Fruit fly (Drosophila melanogaster) whole organism, embryonic: ENCODE data around the gene ago.

Experiments
- Blimp-1 ChIP-seq: fragments of 200-800 bp; sonication (Bioruptor generic); optimal IDR thresholded peaks from 3 replicates; lab custom pipeline; 2018; ENCODE audit warnings: missing biosample characterization, missing genetic modification characterization, mild to moderate bottlenecking, moderate library complexity, missing genetic modification reagents
- CG10462 ChIP-seq: fragments of 200-800 bp; sonication (Bioruptor generic); optimal IDR thresholded peaks from 2 replicates; lab custom pipeline; 2016; ENCODE audit warnings: missing biosample characterization, missing genetic modification characterization
- CG11398 ChIP-seq: fragments of 200-800 bp; sonication (Bioruptor generic); optimal IDR thresholded peaks from 2 replicates; lab custom pipeline; 2016; ENCODE audit warnings: missing biosample characterization, missing genetic modification characterization
- CG12104 ChIP-seq: fragments of 200-800 bp; sonication (Bioruptor generic); optimal IDR thresholded peaks from 3 replicates; lab custom pipeline; 2016; ENCODE audit warnings: missing biosample characterization, missing genetic modification characterization
- CG15479 ChIP-seq: fragments of 200-800 bp; sonication (Bioruptor generic); optimal IDR thresholded peaks from 3 replicates; lab custom pipeline; 2019; ENCODE audit warnings: missing biosample characterization, mild to moderate bottlenecking, missing genetic modification characterization, moderate library complexity
- CG1603 ChIP-seq: fragments of 200-800 bp; sonication (Bioruptor generic); optimal IDR thresholded peaks from 2 replicates; lab custom pipeline; 2019; ENCODE audit warnings: missing biosample characterization, mild to moderate bottlenecking, missing genetic modification characterization, moderate library complexity
- CG2120 ChIP-seq: fragments of 200-800 bp; sonication (Bioruptor generic); optimal IDR thresholded peaks from 3 replicates; lab custom pipeline; 2016; ENCODE audit warnings: missing biosample characterization, missing genetic modification characterization
- CG3163 ChIP-seq: fragments of 200-800 bp; sonication (Bioruptor generic); optimal IDR thresholded peaks from 3 replicates; lab custom pipeline; 2016; ENCODE audit warnings: missing biosample characterization, missing genetic modification characterization
- CG6791 ChIP-seq: fragments of 200-800 bp; sonication (Bioruptor generic); IDR thresholded peaks from 3 replicates; pipeline ENCODE4 v1.3.6; 2022; ENCODE audit warnings: missing biosample characterization, missing genetic modification characterization; ENCODE audit not compliant: partially characterized antibody
- CG7928 ChIP-seq: fragments of 200-800 bp; sonication (Bioruptor generic); optimal IDR thresholded peaks from 2 replicates; lab custom pipeline; 2017; ENCODE audit warnings: missing biosample characterization, mild to moderate bottlenecking, missing genetic modification characterization
- Chrac-16 ChIP-seq: fragments of 200-800 bp; sonication (Bioruptor generic); optimal IDR thresholded peaks from 3 replicates; lab custom pipeline; 2016; ENCODE audit warnings: missing biosample characterization, missing genetic modification characterization
- CkIIα-i1 ChIP-seq: fragments of 200-800 bp; sonication (Bioruptor generic); IDR thresholded peaks from 2 replicates; pipeline ENCODE4 v1.3.6; 2022; ENCODE audit warnings: missing biosample characterization, missing genetic modification characterization
- CoRest ChIP-seq: fragments of 200-800 bp; sonication (Bioruptor generic); optimal IDR thresholded peaks from 3 replicates; lab custom pipeline; 2018; ENCODE audit warnings: missing biosample characterization, mild to moderate bottlenecking, missing genetic modification characterization, moderate library complexity
- Dll ChIP-seq: fragments of 200-800 bp; sonication (Bioruptor generic); IDR thresholded peaks from 4 replicates; pipeline ENCODE4 v1.3.6; 2022; ENCODE audit warnings: missing biosample characterization, missing genetic modification characterization; ENCODE audit not compliant: partially characterized antibody
- Dp ChIP-seq: fragments of 200-800 bp; sonication (Bioruptor generic); optimal IDR thresholded peaks from 2 replicates; lab custom pipeline; 2018; ENCODE audit warnings: missing biosample characterization, mild to moderate bottlenecking, missing genetic modification characterization, moderate library complexity
- Ets65A ChIP-seq: fragments of 200-800 bp; sonication (Bioruptor generic); peaks from one replicate; lab custom pipeline; 2016; ENCODE audit warnings: missing biosample characterization, missing genetic modification characterization
- Fer1 ChIP-seq: fragments of 200-800 bp; sonication (Bioruptor generic); optimal IDR thresholded peaks from 2 replicates; lab custom pipeline; 2017; ENCODE audit warnings: missing biosample characterization, mild to moderate bottlenecking, missing genetic modification characterization
- HLHmδ ChIP-seq: fragments of 200-800 bp; sonication (Bioruptor generic); optimal IDR thresholded peaks from 2 replicates; lab custom pipeline; 2018; ENCODE audit warnings: missing biosample characterization, mild to moderate bottlenecking, missing genetic modification characterization, moderate library complexity
- Hey ChIP-seq: fragments of 200-800 bp; sonication (Bioruptor generic); optimal IDR thresholded peaks from 3 replicates; lab custom pipeline; 2018; ENCODE audit warnings: missing biosample characterization, mild to moderate bottlenecking, missing genetic modification characterization
- Jarid2 ChIP-seq: fragments of 200-800 bp; sonication (Bioruptor generic); optimal IDR thresholded peaks from 3 replicates; lab custom pipeline; 2017; ENCODE audit warnings: mild to moderate bottlenecking, missing biosample characterization, missing genetic modification reagents, missing genetic modification characterization
- Mad ChIP-seq: fragments of 200-800 bp; sonication (Bioruptor generic); optimal IDR thresholded peaks from 2 replicates; lab custom pipeline; 2016; ENCODE audit warnings: missing biosample characterization, missing genetic modification characterization
- Myb ChIP-seq: fragments of 200-800 bp; sonication (Bioruptor generic); optimal IDR thresholded peaks from 2 replicates; lab custom pipeline; 2016; ENCODE audit warnings: missing biosample characterization, missing genetic modification characterization
- Opbp ChIP-seq: fragments of 200-800 bp; sonication (Bioruptor generic); IDR thresholded peaks from 3 replicates; pipeline ENCODE4 v1.3.6; 2022; ENCODE audit warnings: missing biosample characterization, missing genetic modification characterization; ENCODE audit not compliant: partially characterized antibody
- Poxn ChIP-seq: fragments of 200-800 bp; sonication (Bioruptor generic); IDR thresholded peaks from 2 replicates; pipeline ENCODE4 v1.3.6; 2022; ENCODE audit warnings: missing biosample characterization, missing genetic modification characterization
- Ptx1 ChIP-seq: fragments of 200-800 bp; sonication (Bioruptor generic); IDR thresholded peaks from 2 replicates; pipeline ENCODE4 v1.3.6; 2022; ENCODE audit warnings: missing biosample characterization, missing genetic modification characterization
- Rx ChIP-seq: fragments of 200-800 bp; sonication (Bioruptor generic); IDR thresholded peaks from 2 replicates; pipeline ENCODE4 v1.3.6; 2022; ENCODE audit warnings: missing biosample characterization, missing genetic modification characterization
- TFAM ChIP-seq: fragments of 200-800 bp; sonication (Bioruptor generic); optimal IDR thresholded peaks from 2 replicates; lab custom pipeline; 2017; ENCODE audit warnings: missing biosample characterization, missing genetic modification characterization, inconsistent platforms
- Trl ChIP-seq, 3 experiments: fragments of >200 bp in 2 of 3; fragments of 200-800 bp in 1 of 3; sonication (Bioruptor generic) in 1 of 3; optimal IDR thresholded peaks; 2 replicates in 1 of 3; 3 replicates in 2 of 3; lab custom pipeline; 2016 to 2017; ENCODE audit warnings: missing biosample characterization in 1 of 3, missing genetic modification characterization in 1 of 3
- Xrp1 ChIP-seq: fragments of 200-800 bp; sonication (Bioruptor generic); IDR thresholded peaks from 2 replicates; pipeline ENCODE4 v1.3.6; 2022; ENCODE audit warnings: missing biosample characterization, missing genetic modification characterization
- abd-A ChIP-seq: fragments of 200-800 bp; sonication (Bioruptor generic); optimal IDR thresholded peaks from 3 replicates; lab custom pipeline; 2019; ENCODE audit warnings: missing biosample characterization, mild to moderate bottlenecking, missing genetic modification characterization, moderate library complexity
- ara ChIP-seq: fragments of 200-800 bp; sonication (Bioruptor generic); IDR thresholded peaks from 2 replicates; pipeline ENCODE4 v1.3.6; 2022; ENCODE audit warnings: missing biosample characterization, missing genetic modification characterization
- bbx ChIP-seq: fragments of 200-800 bp; sonication (Bioruptor generic); IDR thresholded peaks from 2 replicates; pipeline ENCODE4 v1.3.6; 2022; ENCODE audit warnings: missing biosample characterization, missing genetic modification characterization; ENCODE audit not compliant: partially characterized antibody
- chm ChIP-seq: fragments of 200-800 bp; sonication (Bioruptor generic); IDR thresholded peaks from 2 replicates; pipeline ENCODE4 v1.3.6; 2022; ENCODE audit warnings: missing biosample characterization, missing genetic modification characterization
- ci ChIP-seq: fragments of 200-800 bp; sonication (Bioruptor generic); IDR thresholded peaks from 3 replicates; pipeline ENCODE4 v1.3.6; 2022; ENCODE audit warnings: missing biosample characterization, missing genetic modification characterization
- danr ChIP-seq: fragments of 200-800 bp; sonication (Bioruptor generic); IDR thresholded peaks from 2 replicates; pipeline ENCODE4 v1.3.6; 2022; ENCODE audit warnings: missing biosample characterization, missing genetic modification characterization
- eve ChIP-seq, 2 experiments: fragments of >200 bp; optimal IDR thresholded peaks; 2 replicates each; lab custom pipeline; 2017; ENCODE audit warnings: missing biosample characterization in 2 of 2, missing genetic modification characterization in 2 of 2
- fd96Cb ChIP-seq: fragments of 200-800 bp; sonication (Bioruptor generic); optimal IDR thresholded peaks from 2 replicates; lab custom pipeline; 2018; ENCODE audit warnings: missing biosample characterization, mild to moderate bottlenecking, missing genetic modification characterization, moderate library complexity
- gsb ChIP-seq: fragments of 200-800 bp; sonication (Bioruptor generic); IDR thresholded peaks from 2 replicates; pipeline ENCODE4 v1.3.6; 2022; ENCODE audit warnings: missing biosample characterization, missing genetic modification characterization
- gsb-n ChIP-seq: fragments of 200-800 bp; sonication (Bioruptor generic); optimal IDR thresholded peaks from 3 replicates; lab custom pipeline; 2018; ENCODE audit warnings: missing biosample characterization, mild to moderate bottlenecking, missing genetic modification characterization
- inv ChIP-seq: fragments of 200-800 bp; sonication (Bioruptor generic); IDR thresholded peaks from 2 replicates; pipeline ENCODE4 v1.3.6; 2022; ENCODE audit warnings: missing biosample characterization, missing genetic modification characterization; ENCODE audit not compliant: partially characterized antibody
- kah ChIP-seq: fragments of 200-800 bp; sonication (Bioruptor generic); optimal IDR thresholded peaks from 2 replicates; lab custom pipeline; 2018; ENCODE audit warnings: missing biosample characterization, mild to moderate bottlenecking, missing genetic modification characterization
- knrl ChIP-seq: fragments of 200-800 bp; sonication (Bioruptor generic); IDR thresholded peaks from 3 replicates; pipeline ENCODE4 v1.3.6; 2022; ENCODE audit warnings: missing biosample characterization, missing genetic modification characterization; ENCODE audit not compliant: partially characterized antibody
- lbe ChIP-seq: fragments of 200-800 bp; sonication (Bioruptor generic); optimal IDR thresholded peaks from 2 replicates; lab custom pipeline; 2016; ENCODE audit warnings: missing biosample characterization, mild to moderate bottlenecking, missing genetic modification characterization
- oc ChIP-seq: fragments of 200-800 bp; sonication (Bioruptor generic); optimal IDR thresholded peaks from 2 replicates; lab custom pipeline; 2018; ENCODE audit warnings: missing biosample characterization, mild to moderate bottlenecking, missing genetic modification characterization, moderate library complexity
- sens ChIP-seq: fragments of 200-800 bp; sonication (Bioruptor generic); peaks from one replicate; lab custom pipeline; 2016; ENCODE audit warnings: missing biosample characterization, missing genetic modification characterization
- so ChIP-seq: fragments of 200-800 bp; sonication (Bioruptor generic); IDR thresholded peaks from 3 replicates; pipeline ENCODE4 v1.3.6; 2022; ENCODE audit warnings: missing biosample characterization, missing genetic modification characterization
- sug ChIP-seq: fragments of 200-800 bp; optimal IDR thresholded peaks from 2 replicates; lab custom pipeline; 2019; ENCODE audit warnings: missing biosample characterization, mild to moderate bottlenecking, missing genetic modification characterization, moderate library complexity
- vvl ChIP-seq: fragments of 200-800 bp; sonication (Bioruptor generic); IDR thresholded peaks from 2 replicates; pipeline ENCODE4 v1.3.6; 2022; ENCODE audit warnings: missing biosample characterization, missing genetic modification characterization
- zfh1 ChIP-seq: fragments of 200-800 bp; sonication (Bioruptor generic); IDR thresholded peaks from 3 replicates; pipeline ENCODE4 v1.3.6; 2022; ENCODE audit warnings: missing biosample characterization, missing genetic modification characterization

Gene ago

dm6 chr3L:4263502-4263901 lies 9.4 kb upstream of the ago start, which contains the start of gene CG1273:
Gene CG1273, plus strand, starts transcription at chr3L:4263719.
- TF ChIP-seq chm (GFP tag; lab: Robert Waterston, UW), result peak; percentile 46; the same call in 1 of the 2 replicates
- TF ChIP-seq vvl (GFP tag; lab: Robert Waterston, UW), result 0 out of 2 replicates have a peak, but pooled peaks have one; percentile 47
- no peak for TF ChIP-seq CG11398 (GFP tag; lab: Kevin White, UChicago)
- peak; percentile 76 for TF ChIP-seq Blimp-1
- TF ChIP-seq Ptx1 (GFP tag; lab: Robert Waterston, UW), result no peak
- 0 out of 2 replicates have a peak, but pooled peaks have one; percentile 6 for TF ChIP-seq Xrp1
- no peak for TF ChIP-seq CG15479 (GFP tag; lab: Kevin White, UChicago)
- TF ChIP-seq HLHmδ (GFP tag; lab: Kevin White, UChicago), result peak; percentile 15
- TF ChIP-seq kah (GFP tag; lab: Kevin White, UChicago), result no peak
- 0 out of 3 replicates have a peak, but pooled peaks have one; percentile 9 for TF ChIP-seq ci (GFP tag; lab: Robert Waterston, UW)
- TF ChIP-seq bbx (GFP tag; lab: Robert Waterston, UW), result peak; percentile 15; the same call in 1 of the 2 replicates
- TF ChIP-seq Opbp, result 0 out of 3 replicates have a peak, but pooled peaks have one; percentile 36
- TF ChIP-seq sug, result peak; percentile 16
- peak; percentile 48; the same call in 1 of the 2 replicates for TF ChIP-seq ara
- TF ChIP-seq knrl, result peak; percentile 23; the same call in 1 of the 3 replicates
- peak; percentile 55 for TF ChIP-seq oc (tag; lab: Kevin White, UChicago)
- peak; percentile 28 for TF ChIP-seq Jarid2
- TF ChIP-seq TFAM (GFP tag; lab: Kevin White, UChicago), result no peak
- peak; percentile 27 for TF ChIP-seq CG10462
- TF ChIP-seq CG6791 (GFP tag; lab: Robert Waterston, UW), result peak; percentile 47; the same call in 1 of the 3 replicates
- no peak for TF ChIP-seq danr
- TF ChIP-seq Trl (optimal IDR thresholded peaks at IDR 0.05; lab: Kevin White, UChicago), result peak in 1 of 2 experiments; percentile 64
- no peak for TF ChIP-seq Trl (GFP tag; optimal IDR thresholded peaks at IDR 0.05; lab: Kevin White, UChicago)
- TF ChIP-seq sens (GFP tag; lab: Kevin White, UChicago), result peak; percentile 67
- TF ChIP-seq CG3163, result peak; percentile 67
- TF ChIP-seq eve (GFP tag; optimal IDR thresholded peaks at IDR 0.05; lab: Kevin White, UChicago), result no peak
- TF ChIP-seq, all 482 proteins: peak for 18

- TF ChIP-seq Fer1 (GFP tag; lab: Kevin White, UChicago) (peak; percentile 10), Chrac-16 (peak; percentile 2), CG12104 (GFP tag; lab: Kevin White, UChicago) (no peak), Rx (GFP tag; lab: Robert Waterston, UW) (no peak), Poxn (GFP tag; lab: Robert Waterston, UW) (no peak), Hey (tag; lab: Kevin White, UChicago) (no peak), gsb (GFP tag; lab: Robert Waterston, UW) (no peak), fd96Cb (no peak), Dll (GFP tag; lab: Robert Waterston, UW) (peak; percentile 78), gsb-n (peak; percentile 11), Mad (peak; percentile 0), CG7928 (GFP tag; lab: Kevin White, UChicago) (peak; percentile 21), zfh1 (GFP tag; lab: Robert Waterston, UW) (peak; percentile 20; the same call in 1 of the 3 replicates), Myb (GFP tag; lab: Kevin White, UChicago) (peak; percentile 68), CG1603 (tag; lab: Kevin White, UChicago) (peak; percentile 18), CG2120 (peak; percentile 17), ci (GFP tag; lab: Robert Waterston, UW) (no peak), CkIIα-i1 (no peak), so (GFP tag; lab: Robert Waterston, UW) (no peak), CoRest (tag; lab: Kevin White, UChicago) (peak; percentile 36), Dp (GFP tag; lab: Kevin White, UChicago) (peak; percentile 50), inv (GFP tag; lab: Robert Waterston, UW) (peak; percentile 35; the same call in 1 of the 2 replicates), abd-A (tag; lab: Kevin White, UChicago) (peak; percentile 21), CG10462 (peak; percentile 31), lbe (GFP tag; lab: Kevin White, UChicago) (peak; percentile 53), Blimp-1 (peak; percentile 24), Ets65A (peak; percentile 82)
These were observed 8.3 kb upstream of the ago start, which contains the start of the genes CG11586 and VhaM9.7-a for dm6 chr3L:4262384-4262783. Gene CG11586, minus strand, starts transcription at chr3L:4262470. Gene VhaM9.7-a, plus strand, starts transcription at chr3L:4262705.
